Fruit fly (Drosophila melanogaster) whole organism, prepupa: ENCODE data around the gene Nep5.

Experiments
- CG10631 ChIP-seq: fragments of 200-800 bp; sonication (Bioruptor generic); optimal IDR thresholded peaks from 2 replicates; lab custom pipeline; 2016; ENCODE audit warnings: missing biosample characterization, missing genetic modification characterization
- CG1621 ChIP-seq: fragments of 200-800 bp; sonication (Bioruptor generic); optimal IDR thresholded peaks from 3 replicates; lab custom pipeline; 2018; ENCODE audit warnings: missing biosample characterization, mild to moderate bottlenecking, missing genetic modification characterization
- CG6792 ChIP-seq: fragments of 200-800 bp; sonication (Bioruptor generic); optimal IDR thresholded peaks from 3 replicates; lab custom pipeline; 2016; ENCODE audit warnings: missing biosample characterization, missing genetic modification characterization
- CG6808 ChIP-seq: fragments of 200-800 bp; sonication (Bioruptor generic); optimal IDR thresholded peaks from 3 replicates; lab custom pipeline; 2017; ENCODE audit warnings: missing biosample characterization, missing genetic modification characterization, mild to moderate bottlenecking, moderate library complexity, missing genetic modification reagents
- CG9139 ChIP-seq: fragments of 200-800 bp; sonication (Bioruptor generic); optimal IDR thresholded peaks from 3 replicates; lab custom pipeline; 2017; ENCODE audit warnings: missing biosample characterization, mild to moderate bottlenecking, missing genetic modification characterization
- Gug ChIP-seq: fragments of 200-800 bp; sonication (Bioruptor generic); IDR thresholded peaks from 2 replicates; pipeline ENCODE4 v1.3.6; 2022; ENCODE audit warnings: missing biosample characterization, missing genetic modification characterization
- Hr4 ChIP-seq: fragments of 200-800 bp; sonication (Bioruptor generic); optimal IDR thresholded peaks from 3 replicates; lab custom pipeline; 2016; ENCODE audit warnings: missing biosample characterization, missing genetic modification characterization
- Sox102F ChIP-seq: fragments of 200-800 bp; sonication (Bioruptor generic); optimal IDR thresholded peaks from 2 replicates; lab custom pipeline; 2016; ENCODE audit warnings: missing biosample characterization, mild to moderate bottlenecking, missing genetic modification characterization
- acj6 ChIP-seq: fragments of 200-800 bp; sonication (Bioruptor generic); optimal IDR thresholded peaks from 3 replicates; lab custom pipeline; 2016; ENCODE audit warnings: missing biosample characterization, missing genetic modification characterization
- dac ChIP-seq: fragments of 200-800 bp; sonication (Bioruptor generic); optimal IDR thresholded peaks from 2 replicates; lab custom pipeline; 2017; ENCODE audit warnings: missing biosample characterization, mild to moderate bottlenecking, missing genetic modification characterization
- eg ChIP-seq: fragments of 200-800 bp; sonication (Bioruptor generic); IDR thresholded peaks from 3 replicates; pipeline ENCODE4 v1.3.6; 2022; ENCODE audit warnings: missing biosample characterization, missing genetic modification characterization
- esn ChIP-seq: fragments of 200-800 bp; sonication (Bioruptor generic); optimal IDR thresholded peaks from 2 replicates; lab custom pipeline; 2016; ENCODE audit warnings: missing biosample characterization, mild to moderate bottlenecking, missing genetic modification characterization, moderate library complexity
- ss ChIP-seq, 2 experiments: fragments of 200-800 bp; sonication (Bioruptor generic); optimal IDR thresholded peaks; 2 replicates in 1 of 2; 3 replicates in 1 of 2; lab custom pipeline; 2017 to 2018; ENCODE audit warnings: mild to moderate bottlenecking in 2 of 2, missing biosample characterization in 2 of 2, missing genetic modification characterization in 2 of 2, moderate library complexity in 1 of 2
- topi ChIP-seq: fragments of 200-800 bp; sonication (Bioruptor generic); optimal IDR thresholded peaks from 3 replicates; lab custom pipeline; 2016; ENCODE audit warnings: missing biosample characterization, missing genetic modification characterization

- TF ChIP-seq dac (GFP tag; lab: Kevin White, UChicago) (no peak), CG9139 (GFP tag; lab: Kevin White, UChicago) (no peak), topi (GFP tag; lab: Kevin White, UChicago) (no peak), Sox102F (GFP tag; lab: Kevin White, UChicago) (no peak), CG10631 (GFP tag; lab: Kevin White, UChicago) (no peak), ss (GFP tag; optimal IDR thresholded peaks at IDR 0.05; lab: Kevin White, UChicago) (no peak), acj6 (GFP tag; lab: Kevin White, UChicago) (no peak), Gug (GFP tag; lab: Robert Waterston, UW) (no peak), eg (GFP tag; lab: Robert Waterston, UW) (no peak), CG6808 (GFP tag; lab: Kevin White, UChicago) (no peak), CG1621 (tag; lab: Kevin White, UChicago) (no peak), CG6792 (GFP tag; lab: Kevin White, UChicago) (no peak), Hr4 (GFP tag; lab: Kevin White, UChicago) (no peak), esn (GFP tag; lab: Kevin White, UChicago) (no peak)
Measured at dm6 chr3R:27094233-27094632, 30.2 kb upstream of the Nep5 start, which contains the start of gene CG14259.
